Worm (Caenorhabditis elegans) whole organism, young adult: ENCODE measurements around the gene C18D11.9.
"Not testable (repeated sequence)": the region's sequence is repeated elsewhere in the genome, so short reads cannot be mapped to it uniquely, and the experiment has no call there.

Source experiments
- B0336.3 ChIP-seq: fragments of 200-800 bp; sonication (Bioruptor generic); IDR thresholded peaks from 2 replicates; pipeline ENCODE4 v1.3.6; 2022; ENCODE audit warnings: missing genetic modification characterization, missing compliant biosample characterization
- F23B12.7 ChIP-seq: sonication (generic microtip); optimal IDR thresholded peaks from 2 replicates; lab custom pipeline; 2017; ENCODE audit warnings: missing genetic modification characterization, mild to moderate bottlenecking, missing compliant biosample characterization, antibody characterized with exemption, moderate library complexity; ENCODE audit not compliant: insufficient read depth
- K12H6.12 ChIP-seq: fragments of 200-800 bp; sonication (Bioruptor generic); optimal IDR thresholded peaks from 2 replicates; lab custom pipeline; 2018; ENCODE audit warnings: mild to moderate bottlenecking, missing genetic modification characterization, missing compliant biosample characterization
- T07F8.4 ChIP-seq: sonication (generic microtip); optimal IDR thresholded peaks from 2 replicates; lab custom pipeline; 2016; ENCODE audit warnings: mild to moderate bottlenecking, missing genetic modification characterization, moderate library complexity, missing compliant biosample characterization
- akir-1 ChIP-seq: fragments of 200-800 bp; sonication (Bioruptor generic); optimal IDR thresholded peaks from 2 replicates; lab custom pipeline; 2018; ENCODE audit warnings: mild to moderate bottlenecking, missing genetic modification characterization, moderate library complexity, missing compliant biosample characterization
- cebp-1 ChIP-seq, 2 experiments: fragments of 200-800 bp in 1 of 2; sonication (Bioruptor generic) in 1 of 2; sonication (generic microtip) in 1 of 2; IDR thresholded peaks in 1 of 2; optimal IDR thresholded peaks in 1 of 2; 2 replicates each; pipeline versions ENCODE4 v1.3.6 to Lab custom; 2017 to 2022; ENCODE audit warnings: missing compliant biosample characterization in 2 of 2, missing genetic modification characterization in 2 of 2, mild to moderate bottlenecking in 1 of 2, missing genetic modification reagents in 1 of 2, moderate library complexity in 1 of 2
- cebp-2 ChIP-seq: fragments of 200-800 bp; sonication (Bioruptor generic); IDR thresholded peaks from 2 replicates; pipeline ENCODE4 v1.3.6; 2022; ENCODE audit warnings: missing genetic modification characterization, missing compliant biosample characterization
- dpff-1 ChIP-seq: sonication (generic microtip); optimal IDR thresholded peaks from 2 replicates; lab custom pipeline; 2017; ENCODE audit warnings: mild to moderate bottlenecking, missing genetic modification characterization, missing compliant biosample characterization
- egl-18 ChIP-seq: fragments of 200-800 bp; sonication (Bioruptor generic); IDR thresholded peaks from 2 replicates; pipeline ENCODE4 v1.3.6; 2022; ENCODE audit warnings: missing genetic modification reagents, missing genetic modification characterization, missing compliant biosample characterization
- fkh-3 ChIP-seq: sonication (generic microtip); optimal IDR thresholded peaks from 2 replicates; lab custom pipeline; 2016; ENCODE audit warnings: mild to moderate bottlenecking, missing genetic modification characterization, missing compliant biosample characterization
- him-1 ChIP-seq: sonication (generic microtip); optimal IDR thresholded peaks from 2 replicates; lab custom pipeline; 2016; ENCODE audit warnings: missing genotype, missing genetic modification reagents, missing genetic modification characterization, missing compliant biosample characterization
- hlh-26 ChIP-seq: fragments of 200-800 bp; sonication (Bioruptor generic); conservative IDR thresholded peaks from 2 replicates; pipeline ENCODE4 v1.3.6; 2022; ENCODE audit warnings: missing genetic modification reagents, missing genetic modification characterization, missing compliant biosample characterization
- let-526 ChIP-seq: fragments of 200-800 bp; sonication (Bioruptor generic); IDR thresholded peaks from 2 replicates; pipeline ENCODE4 v1.3.6; 2022; ENCODE audit warnings: missing genetic modification reagents, missing genetic modification characterization, missing compliant biosample characterization
- let-607 ChIP-seq, 2 experiments: fragments of 200-800 bp in 1 of 2; sonication (Bioruptor generic) in 1 of 2; sonication (generic microtip) in 1 of 2; optimal IDR thresholded peaks; 2 replicates each; lab custom pipeline; 2016 to 2018; ENCODE audit warnings: mild to moderate bottlenecking in 2 of 2, missing compliant biosample characterization in 2 of 2, missing genetic modification characterization in 2 of 2, moderate library complexity in 2 of 2, missing genotype in 1 of 2
- lin-26 ChIP-seq: fragments of 200-800 bp; sonication (Bioruptor generic); IDR thresholded peaks from 2 replicates; pipeline ENCODE4 v1.3.6; 2022; ENCODE audit warnings: missing genetic modification reagents, missing genetic modification characterization, missing compliant biosample characterization
- lin-35 ChIP-seq, 3 experiments: fragments of 150-350 bp in 2 of 3; sonication (generic microtip) in 1 of 3; optimal IDR thresholded peaks; 2 replicates each; lab custom pipeline; 2014 to 2018; ENCODE audit warnings: missing biosample characterization in 3 of 3, missing genetic modification characterization in 3 of 3, missing genetic modification reagents in 3 of 3
- lin-54 ChIP-seq: fragments of 200-800 bp; sonication (Bioruptor generic); optimal IDR thresholded peaks from 2 replicates; lab custom pipeline; 2018; ENCODE audit warnings: mild to moderate bottlenecking, missing genetic modification characterization, missing compliant biosample characterization
- madf-10 ChIP-seq: sonication (generic microtip); optimal IDR thresholded peaks from 2 replicates; lab custom pipeline; 2016; ENCODE audit warnings: mild to moderate bottlenecking, missing genetic modification characterization, missing compliant biosample characterization
- mcd-1 ChIP-seq: fragments of 200-800 bp; sonication (Bioruptor generic); IDR thresholded peaks from 2 replicates; pipeline ENCODE4 v1.3.6; 2022; ENCODE audit warnings: missing genetic modification reagents, missing genetic modification characterization, missing compliant biosample characterization
- pbrm-1 ChIP-seq: fragments of 200-800 bp; sonication (Bioruptor generic); IDR thresholded peaks from 2 replicates; pipeline ENCODE4 v1.3.6; 2022; ENCODE audit warnings: missing genetic modification reagents, missing genetic modification characterization, missing compliant biosample characterization
- pha-4 ChIP-seq: fragments of 150-350 bp; sonication (generic microtip); optimal IDR thresholded peaks from 2 replicates; lab custom pipeline; 2014; ENCODE audit warnings: missing biosample characterization, missing genetic modification reagents, missing genetic modification characterization
- rpc-1 ChIP-seq, 2 experiments: fragments of 150-350 bp in 1 of 2; sonication (generic microtip) in 1 of 2; optimal IDR thresholded peaks; 2 replicates each; lab custom pipeline; 2014 to 2018; ENCODE audit warnings: missing biosample characterization in 1 of 2, missing genetic modification characterization in 1 of 2, missing genetic modification reagents in 1 of 2, missing genotype in 1 of 2
- sea-2 ChIP-seq: fragments of 200-800 bp; sonication (Bioruptor generic); IDR thresholded peaks from 2 replicates; pipeline ENCODE4 v1.3.6; 2022; ENCODE audit warnings: missing genetic modification characterization, missing compliant biosample characterization
- snpc-1.3 ChIP-seq: sonication (generic microtip); optimal IDR thresholded peaks from 2 replicates; lab custom pipeline; 2017; ENCODE audit warnings: missing genetic modification characterization, mild to moderate bottlenecking, missing compliant biosample characterization, antibody characterized with exemption, moderate library complexity, missing genotype, missing genetic modification reagents; ENCODE audit not compliant: insufficient read depth
- snpc-3.4 ChIP-seq: sonication (generic microtip); optimal IDR thresholded peaks from 2 replicates; lab custom pipeline; 2017; ENCODE audit warnings: missing genetic modification characterization, mild to moderate bottlenecking, missing compliant biosample characterization, antibody characterized with exemption, moderate library complexity, missing genotype, missing genetic modification reagents
- somi-1 ChIP-seq: fragments of 200-800 bp; sonication (Bioruptor generic); optimal IDR thresholded peaks from 2 replicates; lab custom pipeline; 2018; ENCODE audit warnings: mild to moderate bottlenecking, missing genetic modification characterization, missing compliant biosample characterization
- tbp1 ChIP-seq: fragments of 200-800 bp; sonication (Bioruptor generic); optimal IDR thresholded peaks from 2 replicates; lab custom pipeline; 2018; ENCODE audit warnings: mild to moderate bottlenecking, missing genetic modification characterization, missing compliant biosample characterization
- unc-62 ChIP-seq: fragments of 150-350 bp; optimal IDR thresholded peaks from 2 replicates; lab custom pipeline; 2014; ENCODE audit warnings: missing biosample characterization, missing genetic modification reagents, missing genetic modification characterization
- zfh-2 ChIP-seq: fragments of 200-800 bp; sonication (Bioruptor generic); conservative IDR thresholded peaks from 2 replicates; pipeline ENCODE4 v1.3.6; 2022; ENCODE audit warnings: missing genetic modification reagents, missing genetic modification characterization, missing compliant biosample characterization
- ztf-26 ChIP-seq: sonication (generic microtip); optimal IDR thresholded peaks from 2 replicates; lab custom pipeline; 2017; ENCODE audit warnings: missing genetic modification characterization, missing compliant biosample characterization

The C18D11.9 gene

ce11 chrIII:11808818-11809217, at the start of gene C18D11.9:
Gene C18D11.9, plus strand, starts transcription at chrIII:11809118.
- TF ChIP-seq snpc-3.4 (no peak), K12H6.12 (tag; lab: Kevin White, UChicago) (no peak), sea-2 (no peak), rpc-1 (optimal IDR thresholded peaks at IDR 0.05; lab: Kevin White, UChicago) (no peak), rpc-1 (tag; optimal IDR thresholded peaks at IDR 0.05; lab: Kevin White, UChicago) (no peak), let-526 (no peak), tbp1 (GFP tag; lab: Kevin White, UChicago) (no peak), ztf-26 (tag; lab: Kevin White, UChicago) (no peak), fkh-3 (tag; lab: Kevin White, UChicago) (no peak), him-1 (no peak), T07F8.4 (tag; lab: Kevin White, UChicago) (no peak), B0336.3 (GFP tag; lab: Robert Waterston, UW) (no peak)
- TF ChIP-seq, all 124 proteins: peak for 0

- TF ChIP-seq zfh-2 (GFP tag; lab: Robert Waterston, UW): peak; percentile 63
- TF ChIP-seq K12H6.12 (tag; lab: Kevin White, UChicago): no peak
- 0 out of 2 replicates have a peak, but pooled peaks have one; percentile 57 for TF ChIP-seq cebp-2 (GFP tag; lab: Robert Waterston, UW)
- no peak for TF ChIP-seq unc-62
- TF ChIP-seq, all 124 proteins: peak for 2
These were observed 48.3 kb upstream of the C18D11.9 start for ce11 chrIII:11760634-11761033.

ce11 chrIII:11773581-11773980, 35.3 kb upstream of the C18D11.9 start, which contains the start of gene gbf-1:
Gene gbf-1, minus strand, starts transcription at chrIII:11773681.
- not testable (repeated sequence) for TF ChIP-seq pbrm-1 (GFP tag; lab: Robert Waterston, UW); madf-10 (tag; lab: Kevin White, UChicago); pha-4 (tag; lab: Kevin White, UChicago)

- TF ChIP-seq snpc-1.3 (peak; percentile 33), akir-1 (GFP tag; lab: Kevin White, UChicago) (no peak), cebp-1 (GFP tag; IDR thresholded peaks at IDR 0.05; lab: Robert Waterston, UW) (no peak), cebp-1 (tag; optimal IDR thresholded peaks at IDR 0.05; lab: Kevin White, UChicago) (peak; percentile 82), lin-35 (GFP tag; optimal IDR thresholded peaks at IDR 0.05; lab: Kevin White, UChicago) (peak in 1 of 3 experiments; percentile 27), let-607 (tag; optimal IDR thresholded peaks at IDR 0.05; lab: Kevin White, UChicago) (peak; percentile 45 to 78), F23B12.7 (tag; lab: Kevin White, UChicago) (peak; percentile 14), egl-18 (GFP tag; lab: Robert Waterston, UW) (no peak), dpff-1 (tag; lab: Kevin White, UChicago) (no peak), lin-54 (peak; percentile 11)
These were observed 34.4 kb upstream of the C18D11.9 start, which contains the start of gene immp-1 for ce11 chrIII:11774508-11775000. Gene immp-1, plus strand, starts transcription at chrIII:11774950.

ce11 chrIII:11777321-11777720, 31.6 kb upstream of the C18D11.9 start, which contains the start of gene mdt-21:
Gene mdt-21, plus strand, starts transcription at chrIII:11777621.
- TF ChIP-seq hlh-26 (GFP tag; lab: Robert Waterston, UW) (no peak), mcd-1 (no peak), somi-1 (no peak), lin-26 (GFP tag; lab: Robert Waterston, UW) (no peak)
